Worm (Caenorhabditis elegans) whole organism, late embryonic: ENCODE measurements around the gene F15B9.11.

Experiments used
- ceh-2 ChIP-seq: sonication (generic microtip); optimal IDR thresholded peaks from 2 replicates; lab custom pipeline; 2016; ENCODE audit warnings: missing genotype, missing genetic modification characterization, missing compliant biosample characterization
- ceh-6 ChIP-seq: fragments of 200-800 bp; sonication (Bioruptor generic); optimal IDR thresholded peaks from 2 replicates; lab custom pipeline; 2018; ENCODE audit warnings: mild to moderate bottlenecking, missing genetic modification characterization, missing compliant biosample characterization
- ceh-9 ChIP-seq: sonication (generic microtip); optimal IDR thresholded peaks from 2 replicates; lab custom pipeline; 2016; ENCODE audit warnings: mild to moderate bottlenecking, missing genetic modification characterization, inconsistent platforms, missing compliant biosample characterization
- elt-2 ChIP-seq: sonication (generic microtip); optimal IDR thresholded peaks from 2 replicates; lab custom pipeline; 2016; ENCODE audit warnings: missing genetic modification reagents, missing genetic modification characterization, missing compliant biosample characterization
- eyg-1 ChIP-seq: sonication (generic microtip); optimal IDR thresholded peaks from 2 replicates; lab custom pipeline; 2016; ENCODE audit warnings: missing genotype, missing genetic modification characterization, missing compliant biosample characterization
- fkh-10 ChIP-seq: fragments of 150-350 bp; optimal IDR thresholded peaks from 2 replicates; lab custom pipeline; 2014; ENCODE audit warnings: missing biosample characterization, missing genetic modification reagents, missing genetic modification characterization
- gmeb-2 ChIP-seq: sonication (generic microtip); optimal IDR thresholded peaks from 2 replicates; lab custom pipeline; 2016; ENCODE audit warnings: missing genetic modification characterization, inconsistent platforms, missing compliant biosample characterization
- hlh-6 ChIP-seq: sonication (generic microtip); optimal IDR thresholded peaks from 2 replicates; lab custom pipeline; 2016; ENCODE audit warnings: missing genotype, missing genetic modification characterization, missing compliant biosample characterization
- madf-2 ChIP-seq: sonication (generic microtip); optimal IDR thresholded peaks from 2 replicates; lab custom pipeline; 2017; ENCODE audit warnings: missing genetic modification characterization, missing compliant biosample characterization
- nfya-1 ChIP-seq: sonication (generic microtip); optimal IDR thresholded peaks from 2 replicates; lab custom pipeline; 2017; ENCODE audit warnings: missing genetic modification characterization, mild to moderate bottlenecking, missing compliant biosample characterization, antibody characterized with exemption, moderate library complexity
- nhr-11 ChIP-seq: fragments of 150-350 bp; optimal IDR thresholded peaks from 2 replicates; lab custom pipeline; 2014; ENCODE audit warnings: missing biosample characterization, missing genetic modification characterization
- npax-4 ChIP-seq: sonication (generic microtip); optimal IDR thresholded peaks from 2 replicates; lab custom pipeline; 2016; ENCODE audit warnings: missing genetic modification characterization, missing compliant biosample characterization
- pax-1 ChIP-seq: fragments of 150-350 bp; optimal IDR thresholded peaks from 2 replicates; lab custom pipeline; 2014; ENCODE audit warnings: missing biosample characterization, missing genetic modification characterization
- pqm-1 ChIP-seq: sonication (generic microtip); optimal IDR thresholded peaks from 2 replicates; lab custom pipeline; 2016; ENCODE audit warnings: missing genetic modification characterization, missing compliant biosample characterization
- ref-2 ChIP-seq: sonication (generic microtip); optimal IDR thresholded peaks from 2 replicates; lab custom pipeline; 2016; ENCODE audit warnings: missing genetic modification characterization, missing compliant biosample characterization
- ttx-3 ChIP-seq: sonication (generic microtip); optimal IDR thresholded peaks from 2 replicates; lab custom pipeline; 2016; ENCODE audit warnings: missing genetic modification reagents, missing genetic modification characterization, missing compliant biosample characterization
- unc-42 ChIP-seq: sonication (generic microtip); optimal IDR thresholded peaks from 2 replicates; lab custom pipeline; 2016; ENCODE audit warnings: missing genotype, missing genetic modification characterization, missing compliant biosample characterization
- unc-86 ChIP-seq: sonication (generic microtip); optimal IDR thresholded peaks from 2 replicates; lab custom pipeline; 2016; ENCODE audit warnings: missing genetic modification characterization, missing compliant biosample characterization

The F15B9.11 gene

ce11 chrV:12944229-12944628 is 48.5 kb downstream of the F15B9.11 start, which contains the start of gene T16G1.3:
Gene T16G1.3, minus strand, starts transcription at chrV:12944329.
- TF ChIP-seq hlh-6 (tag; lab: Kevin White, UChicago) = no peak
- no peak for TF ChIP-seq npax-4 (tag; lab: Kevin White, UChicago)
- TF ChIP-seq, all 69 proteins: peak for 0

ce11 chrV:12943399-12943798 is 49.3 kb downstream of the F15B9.11 start:
- TF ChIP-seq ceh-2 (tag; lab: Kevin White, UChicago) = no peak
- TF ChIP-seq ref-2 (tag; lab: Kevin White, UChicago) = no peak
- TF ChIP-seq ceh-9 (tag; lab: Kevin White, UChicago) = no peak
- TF ChIP-seq elt-2 (tag; lab: Kevin White, UChicago) = no peak
- TF ChIP-seq ceh-6 = no peak
- no peak for TF ChIP-seq unc-42 (tag; lab: Kevin White, UChicago)
- TF ChIP-seq npax-4 (tag; lab: Kevin White, UChicago) = no peak
- no peak for TF ChIP-seq eyg-1 (tag; lab: Kevin White, UChicago)
- TF ChIP-seq ttx-3 (tag; lab: Kevin White, UChicago) = no peak
- no peak for TF ChIP-seq pax-1 (tag; lab: Kevin White, UChicago)
- no peak for TF ChIP-seq nfya-1 (tag; lab: Kevin White, UChicago)
- TF ChIP-seq gmeb-2 (tag; lab: Kevin White, UChicago) = no peak
- no peak for TF ChIP-seq unc-86 (tag; lab: Kevin White, UChicago)
- TF ChIP-seq madf-2 (tag; lab: Kevin White, UChicago) = no peak
- TF ChIP-seq nhr-11 (tag; lab: Kevin White, UChicago) = no peak
- no peak for TF ChIP-seq pqm-1 (tag; lab: Kevin White, UChicago)
- no peak for TF ChIP-seq fkh-10 (GFP tag; lab: Kevin White, UChicago)
